Fruit fly (Drosophila melanogaster) whole organism, prepupa: ENCODE data around the gene CG14082.

Experiments used
- CG11294 ChIP-seq: fragments of 200-800 bp; sonication (Bioruptor generic); IDR thresholded peaks from 2 replicates; pipeline ENCODE4 v1.3.6; 2022; ENCODE audit warnings: missing biosample characterization, missing genetic modification characterization
- CG1621 ChIP-seq: fragments of 200-800 bp; sonication (Bioruptor generic); optimal IDR thresholded peaks from 3 replicates; lab custom pipeline; 2018; ENCODE audit warnings: missing biosample characterization, mild to moderate bottlenecking, missing genetic modification characterization
- CG34406 ChIP-seq: fragments of 200-800 bp; sonication (Bioruptor generic); optimal IDR thresholded peaks from 3 replicates; lab custom pipeline; 2016; ENCODE audit warnings: missing biosample characterization, missing genetic modification characterization
- Hr4 ChIP-seq: fragments of 200-800 bp; sonication (Bioruptor generic); optimal IDR thresholded peaks from 3 replicates; lab custom pipeline; 2016; ENCODE audit warnings: missing biosample characterization, missing genetic modification characterization
- net ChIP-seq: fragments of 200-800 bp; sonication (Bioruptor generic); optimal IDR thresholded peaks from 3 replicates; lab custom pipeline; 2016; ENCODE audit warnings: missing biosample characterization, missing genetic modification characterization

DNA sequence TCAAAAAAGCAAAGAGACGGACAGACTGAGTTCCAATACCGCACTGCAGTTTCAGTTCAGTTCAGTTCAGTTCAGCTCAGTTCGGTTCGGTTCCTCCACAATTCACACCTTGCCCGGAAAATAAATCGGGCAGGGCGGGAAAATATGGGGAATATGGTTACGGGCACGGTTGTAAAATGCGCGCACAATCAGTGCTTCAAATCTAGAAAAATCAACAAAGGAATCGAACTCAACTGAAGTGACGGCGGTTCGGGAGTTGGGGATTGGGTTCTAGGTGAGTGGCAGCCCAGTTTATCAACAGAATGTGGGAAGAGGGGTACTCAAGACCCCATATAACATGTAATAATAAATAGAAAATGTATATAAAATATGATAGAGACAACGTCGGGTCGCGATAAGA, 42.3 kb upstream of the CG14082 start:
- TF ChIP-seq Hr4 (GFP tag; lab: Kevin White, UChicago) (no peak), CG34406 (no peak), CG1621 (tag; lab: Kevin White, UChicago) (no peak), net (GFP tag; lab: Kevin White, UChicago) (no peak), CG11294 (GFP tag; lab: Robert Waterston, UW) (no peak)
